Worm (Caenorhabditis elegans) whole organism, L3 larva: Measurements from ENCODE around the gene Y43F8B.3.

ENCODE experiments used
- R02D3.7 ChIP-seq: fragments of 150-350 bp; optimal IDR thresholded peaks from 2 replicates; lab custom pipeline; 2014; ENCODE audit warnings: missing biosample characterization, missing genetic modification characterization
- ZK546.5 ChIP-seq: sonication (generic microtip); optimal IDR thresholded peaks from 2 replicates; lab custom pipeline; 2017; ENCODE audit warnings: missing biosample characterization, missing genetic modification characterization
- ama-1 ChIP-seq: fragments of 150-350 bp; optimal IDR thresholded peaks from 2 replicates; lab custom pipeline; 2018
- ceh-16 ChIP-seq: sonication (generic microtip); optimal IDR thresholded peaks from 2 replicates; lab custom pipeline; 2017; ENCODE audit warnings: missing biosample characterization, missing genetic modification characterization
- ceh-28 ChIP-seq: fragments of 150-350 bp; optimal IDR thresholded peaks from 2 replicates; lab custom pipeline; 2014; ENCODE audit warnings: missing biosample characterization, missing genetic modification reagents, missing genetic modification characterization
- ceh-82 ChIP-seq: fragments of 150-350 bp; optimal IDR thresholded peaks from 2 replicates; lab custom pipeline; 2014; ENCODE audit warnings: missing biosample characterization, missing genetic modification characterization
- daf-12 ChIP-seq: fragments of 150-350 bp; optimal IDR thresholded peaks from 2 replicates; lab custom pipeline; 2014; ENCODE audit warnings: missing biosample characterization, missing genetic modification reagents, missing genetic modification characterization
- egl-27 ChIP-seq: sonication (generic microtip); optimal IDR thresholded peaks from 4 replicates; lab custom pipeline; 2017; ENCODE audit warnings: missing biosample characterization, missing genetic modification reagents, missing genetic modification characterization
- egl-5 ChIP-seq: fragments of 150-350 bp; optimal IDR thresholded peaks from 2 replicates; lab custom pipeline; 2017; ENCODE audit warnings: missing biosample characterization, missing genetic modification reagents, missing genetic modification characterization, inconsistent platforms
- elt-1 ChIP-seq: fragments of 150-350 bp; optimal IDR thresholded peaks from 2 replicates; lab custom pipeline; 2014; ENCODE audit warnings: missing biosample characterization, missing genetic modification characterization
- elt-2 ChIP-seq: sonication (generic microtip); optimal IDR thresholded peaks from 2 replicates; lab custom pipeline; 2016; ENCODE audit warnings: missing genetic modification reagents, mild to moderate bottlenecking, missing genetic modification characterization, missing compliant biosample characterization
- elt-3 ChIP-seq, 3 experiments: fragments of 150-350 bp in 1 of 3; sonication (generic microtip) in 2 of 3; optimal IDR thresholded peaks; 2 replicates in 2 of 3; 4 replicates in 1 of 3; lab custom pipeline; 2014 to 2017; ENCODE audit warnings: missing biosample characterization in 3 of 3, missing genetic modification characterization in 3 of 3
- eor-1 ChIP-seq, 2 experiments: fragments of 150-350 bp; optimal IDR thresholded peaks; 2 replicates each; lab custom pipeline; 2014 to 2018; ENCODE audit warnings: missing biosample characterization in 2 of 2, missing genetic modification characterization in 2 of 2
- fkh-2 ChIP-seq: fragments of 150-350 bp; optimal IDR thresholded peaks from 2 replicates; lab custom pipeline; 2014; ENCODE audit warnings: missing biosample characterization, missing genetic modification reagents, missing genetic modification characterization
- fos-1 ChIP-seq: fragments of 150-350 bp; optimal IDR thresholded peaks from 2 replicates; lab custom pipeline; 2014; ENCODE audit warnings: missing biosample characterization, missing genetic modification characterization
- hmg-11 ChIP-seq: sonication (generic microtip); optimal IDR thresholded peaks from 2 replicates; lab custom pipeline; 2016; ENCODE audit warnings: missing genetic modification characterization, missing compliant biosample characterization
- jun-1 ChIP-seq: fragments of 150-350 bp; optimal IDR thresholded peaks from 2 replicates; lab custom pipeline; 2014; ENCODE audit warnings: missing biosample characterization, missing genetic modification reagents, missing genetic modification characterization
- lin-15B ChIP-seq: fragments of 150-350 bp; optimal IDR thresholded peaks from 2 replicates; lab custom pipeline; 2014; ENCODE audit warnings: missing biosample characterization, missing genetic modification characterization
- lin-39 ChIP-seq: fragments of 150-350 bp; optimal IDR thresholded peaks from 2 replicates; lab custom pipeline; 2018; ENCODE audit warnings: missing biosample characterization, missing genetic modification reagents, missing genetic modification characterization
- lsy-12 ChIP-seq: sonication (generic microtip); optimal IDR thresholded peaks from 2 replicates; lab custom pipeline; 2016; ENCODE audit warnings: mild to moderate bottlenecking, missing genetic modification characterization, missing compliant biosample characterization
- mdl-1 ChIP-seq: fragments of 150-350 bp; optimal IDR thresholded peaks from 2 replicates; lab custom pipeline; 2014; ENCODE audit warnings: missing biosample characterization, missing genetic modification characterization
- mml-1 ChIP-seq: fragments of 150-350 bp; sonication (generic microtip); optimal IDR thresholded peaks from 3 replicates; lab custom pipeline; 2014; ENCODE audit warnings: missing biosample characterization, missing genetic modification characterization
- nfya-1 ChIP-seq: sonication (generic microtip); optimal IDR thresholded peaks from 2 replicates; lab custom pipeline; 2017; ENCODE audit warnings: missing genetic modification characterization, mild to moderate bottlenecking, missing compliant biosample characterization, antibody characterized with exemption, moderate library complexity; ENCODE audit not compliant: insufficient read depth
- nhr-11 ChIP-seq: fragments of 150-350 bp; optimal IDR thresholded peaks from 2 replicates; lab custom pipeline; 2014; ENCODE audit warnings: missing biosample characterization, missing genetic modification characterization
- nhr-12 ChIP-seq: fragments of 150-350 bp; optimal IDR thresholded peaks from 2 replicates; lab custom pipeline; 2014; ENCODE audit warnings: missing biosample characterization, missing genetic modification characterization
- nhr-23 ChIP-seq: fragments of 150-350 bp; optimal IDR thresholded peaks from 2 replicates; lab custom pipeline; 2014; ENCODE audit warnings: missing biosample characterization, missing genetic modification reagents, missing genetic modification characterization
- nhr-237 ChIP-seq: fragments of 150-350 bp; optimal IDR thresholded peaks from 2 replicates; lab custom pipeline; 2014; ENCODE audit warnings: missing biosample characterization, missing genetic modification characterization
- nhr-25 ChIP-seq: sonication (generic microtip); optimal IDR thresholded peaks from 2 replicates; lab custom pipeline; 2017; ENCODE audit warnings: missing biosample characterization, missing genetic modification characterization
- nhr-28 ChIP-seq: fragments of 150-350 bp; optimal IDR thresholded peaks from 2 replicates; lab custom pipeline; 2014; ENCODE audit warnings: missing biosample characterization, missing genetic modification characterization
- nhr-43 ChIP-seq: sonication (generic microtip); optimal IDR thresholded peaks from 2 replicates; lab custom pipeline; 2016; ENCODE audit warnings: mild to moderate bottlenecking, missing genetic modification characterization, missing compliant biosample characterization; ENCODE audit not compliant: poor library complexity, severe bottlenecking
- nhr-67 ChIP-seq: fragments of 150-350 bp; optimal IDR thresholded peaks from 2 replicates; lab custom pipeline; 2014; ENCODE audit warnings: missing biosample characterization, missing genetic modification characterization
- nhr-76 ChIP-seq: fragments of 150-350 bp; sonication (generic microtip); optimal IDR thresholded peaks from 5 replicates; lab custom pipeline; 2014; ENCODE audit warnings: missing biosample characterization, missing genetic modification characterization
- nhr-77 ChIP-seq: fragments of 150-350 bp; optimal IDR thresholded peaks from 2 replicates; lab custom pipeline; 2014; ENCODE audit warnings: missing biosample characterization, missing genetic modification characterization
- pha-4 ChIP-seq: fragments of 150-350 bp; optimal IDR thresholded peaks from 2 replicates; lab custom pipeline; 2014; ENCODE audit warnings: missing biosample characterization, missing genetic modification reagents, missing genetic modification characterization
- pqm-1 ChIP-seq: fragments of 150-350 bp; optimal IDR thresholded peaks from 2 replicates; lab custom pipeline; 2017; ENCODE audit warnings: missing biosample characterization, missing genetic modification characterization, inconsistent platforms
- sea-2 ChIP-seq: fragments of 150-350 bp; sonication (generic microtip); optimal IDR thresholded peaks from 4 replicates; lab custom pipeline; 2014; ENCODE audit warnings: missing biosample characterization, missing genetic modification reagents, missing genetic modification characterization
- snpc-4 ChIP-seq: fragments of 150-350 bp; optimal IDR thresholded peaks from 2 replicates; lab custom pipeline; 2014; ENCODE audit warnings: missing biosample characterization, missing genetic modification characterization
- tbx-2 ChIP-seq: sonication (generic microtip); optimal IDR thresholded peaks from 2 replicates; lab custom pipeline; 2016; ENCODE audit warnings: mild to moderate bottlenecking, missing genetic modification characterization, missing compliant biosample characterization
- unc-39 ChIP-seq: sonication (generic microtip); optimal IDR thresholded peaks from 4 replicates; lab custom pipeline; 2017; ENCODE audit warnings: missing biosample characterization, missing genetic modification characterization
- unc-62 ChIP-seq: fragments of 150-350 bp; sonication (generic microtip); optimal IDR thresholded peaks from 4 replicates; lab custom pipeline; 2014; ENCODE audit warnings: missing biosample characterization, missing genetic modification reagents, missing genetic modification characterization
- zag-1 ChIP-seq: fragments of 150-350 bp; optimal IDR thresholded peaks from 2 replicates; lab custom pipeline; 2014; ENCODE audit warnings: missing biosample characterization, missing genetic modification characterization
- ztf-11 ChIP-seq: fragments of 150-350 bp; optimal IDR thresholded peaks from 2 replicates; lab custom pipeline; 2014; ENCODE audit warnings: missing biosample characterization, missing genetic modification characterization
- ztf-4 ChIP-seq: fragments of 150-350 bp; optimal IDR thresholded peaks from 2 replicates; lab custom pipeline; 2014; ENCODE audit warnings: missing biosample characterization, missing genetic modification characterization

The Y43F8B.3 gene

DNA sequence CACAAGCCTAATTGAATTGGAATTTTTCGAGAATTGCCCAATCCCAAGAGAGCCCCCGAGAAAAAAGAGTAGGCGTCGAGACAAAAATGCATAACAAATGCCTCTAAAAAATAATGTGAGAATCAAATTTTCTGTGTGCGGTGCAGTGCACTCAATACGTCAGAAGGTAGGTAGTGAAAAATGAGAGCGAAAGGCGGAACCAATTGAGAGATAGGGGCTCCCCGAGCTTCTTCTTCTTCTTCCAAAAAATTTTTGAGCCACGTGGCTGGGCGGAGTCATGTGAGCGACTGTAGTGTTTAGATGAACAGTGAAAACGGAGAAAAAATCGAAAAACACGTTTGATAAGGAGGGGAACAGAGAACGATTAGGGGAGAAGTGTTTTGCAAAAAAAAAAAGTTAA lies 21.7 kb downstream of the Y43F8B.3 start:
- no peak for TF ChIP-seq ama-1 (lab: Kevin White, UChicago)
- TF ChIP-seq nhr-28 (tag; lab: Kevin White, UChicago) = no peak
- TF ChIP-seq unc-62 = no peak
- no peak for TF ChIP-seq egl-5
- no peak for TF ChIP-seq nhr-12
- TF ChIP-seq pqm-1 (tag; lab: Kevin White, UChicago) = peak; percentile 66
- peak; percentile 28 for TF ChIP-seq nfya-1 (tag; lab: Kevin White, UChicago)
- TF ChIP-seq egl-27 (tag; lab: Kevin White, UChicago) = no peak
- TF ChIP-seq elt-1 = no peak
- no peak for TF ChIP-seq jun-1 (tag; lab: Kevin White, UChicago)
- no peak for TF ChIP-seq fkh-2 (tag; lab: Kevin White, UChicago)
- TF ChIP-seq hmg-11 = no peak
- peak; percentile 47 for TF ChIP-seq mdl-1 (tag; lab: Kevin White, UChicago)
- no peak for TF ChIP-seq nhr-43 (tag; lab: Kevin White, UChicago)
- TF ChIP-seq elt-2 (tag; lab: Kevin White, UChicago) = peak; percentile 76
- no peak for TF ChIP-seq elt-3 (tag; optimal IDR thresholded peaks at IDR 0.05; lab: Kevin White, UChicago)
- TF ChIP-seq nhr-23 (tag; lab: Kevin White, UChicago) = no peak
- TF ChIP-seq ztf-4 (tag; lab: Kevin White, UChicago) = no peak
- peak; percentile 38 for TF ChIP-seq pha-4 (tag; lab: Kevin White, UChicago)
- TF ChIP-seq lin-39 (tag; lab: Kevin White, UChicago) = no peak
- TF ChIP-seq nhr-77 (tag; lab: Kevin White, UChicago) = no peak
- TF ChIP-seq, all 47 proteins: peak for 5

DNA sequence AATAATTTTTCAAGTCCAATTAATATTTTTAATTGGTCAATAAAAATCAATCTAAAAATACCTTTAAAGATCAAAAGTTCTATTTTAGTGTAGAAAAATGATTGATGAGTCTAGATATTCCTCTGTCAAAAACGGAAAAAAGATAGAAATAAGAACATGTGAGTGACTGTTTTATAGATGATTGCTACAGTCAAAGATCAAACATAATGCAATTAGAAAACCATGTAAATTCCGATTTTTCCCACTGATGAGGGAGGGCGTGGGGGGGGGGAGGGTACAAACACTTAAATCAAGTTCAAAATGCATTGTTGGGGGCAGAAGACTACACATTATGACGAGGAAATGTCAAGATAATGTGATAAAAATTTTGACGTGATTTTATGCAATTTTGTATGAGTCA lies 23.3 kb downstream of the Y43F8B.3 start:
- TF ChIP-seq elt-2 (tag; lab: Kevin White, UChicago) (peak; percentile 13), nhr-77 (tag; lab: Kevin White, UChicago) (no peak)

DNA sequence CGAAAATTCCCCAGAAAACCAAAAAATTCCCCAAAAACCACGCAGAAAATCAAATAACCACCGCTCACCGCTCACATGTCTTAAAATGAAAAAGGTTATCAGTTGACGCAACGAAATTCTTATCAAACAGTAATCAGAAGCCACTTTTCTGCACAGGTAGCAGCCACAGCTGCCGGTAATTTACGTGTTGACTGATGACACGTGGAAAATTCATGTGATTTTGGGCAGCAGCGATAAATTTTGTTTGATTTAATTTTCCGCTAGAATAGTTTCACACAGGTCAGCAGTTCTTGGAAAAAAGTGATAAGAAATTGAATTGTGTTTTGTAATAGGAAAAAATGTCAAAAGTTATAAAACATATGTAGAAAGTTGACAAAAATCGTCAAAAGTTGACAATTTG lies 24.7 kb downstream of the Y43F8B.3 start:
- TF ChIP-seq tbx-2 (tag; lab: Kevin White, UChicago) = no peak
- TF ChIP-seq lsy-12 (tag; lab: Kevin White, UChicago) = peak; percentile 17
- no peak for TF ChIP-seq elt-1
- TF ChIP-seq sea-2 (GFP tag; lab: Kevin White, UChicago) = no peak
- TF ChIP-seq nhr-11 (tag; lab: Kevin White, UChicago) = no peak
- TF ChIP-seq unc-62 = no peak
- TF ChIP-seq R02D3.7 (tag; lab: Kevin White, UChicago) = no peak
- TF ChIP-seq elt-2 (tag; lab: Kevin White, UChicago) = peak; percentile 99
- TF ChIP-seq jun-1 (tag; lab: Kevin White, UChicago) = peak; percentile 83
- TF ChIP-seq nhr-67 (tag; lab: Kevin White, UChicago) = no peak
- peak; percentile 31 for TF ChIP-seq nhr-23 (tag; lab: Kevin White, UChicago)
- TF ChIP-seq mdl-1 (tag; lab: Kevin White, UChicago) = peak; percentile 32
- TF ChIP-seq ztf-11 (tag; lab: Kevin White, UChicago) = no peak
- TF ChIP-seq pqm-1 (tag; lab: Kevin White, UChicago) = peak; percentile 96
- TF ChIP-seq unc-39 (tag; lab: Kevin White, UChicago) = no peak
- TF ChIP-seq daf-12 (tag; lab: Kevin White, UChicago) = no peak
- TF ChIP-seq nhr-76 (tag; lab: Kevin White, UChicago) = no peak
- TF ChIP-seq pha-4 (tag; lab: Kevin White, UChicago) = peak; percentile 77
- no peak for TF ChIP-seq mml-1 (tag; lab: Kevin White, UChicago)
- TF ChIP-seq egl-27 (tag; lab: Kevin White, UChicago) = peak; percentile 26
- TF ChIP-seq elt-3 (tag; optimal IDR thresholded peaks at IDR 0.05; lab: Kevin White, UChicago) = no peak
- no peak for TF ChIP-seq lin-15B
- peak; percentile 6 for TF ChIP-seq nfya-1 (tag; lab: Kevin White, UChicago)
- TF ChIP-seq zag-1 (tag; lab: Kevin White, UChicago) = no peak
- TF ChIP-seq nhr-25 (tag; lab: Kevin White, UChicago) = no peak
- TF ChIP-seq, all 47 proteins: peak for 9

DNA sequence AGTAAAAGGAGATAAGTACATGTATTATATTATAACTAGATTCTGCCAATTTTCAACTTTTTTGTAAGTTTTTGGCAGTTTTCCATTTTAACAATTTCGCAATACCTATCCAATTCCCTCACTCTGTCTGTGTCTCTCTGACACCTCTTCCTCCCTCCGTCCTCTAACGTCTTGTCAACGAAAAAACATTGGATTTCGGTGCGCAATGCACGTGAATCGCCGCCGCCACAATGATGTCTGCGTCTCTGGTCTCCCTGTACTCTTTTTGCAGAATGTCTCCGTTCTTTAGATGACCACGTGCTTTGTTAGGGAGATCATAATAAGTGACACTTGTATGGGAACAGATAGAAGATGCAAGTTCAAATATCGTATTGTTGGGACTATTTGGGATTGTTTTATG lies 26.3 kb downstream of the Y43F8B.3 start:
- TF ChIP-seq egl-27 (tag; lab: Kevin White, UChicago) (peak; percentile 94), ceh-82 (tag; lab: Kevin White, UChicago) (peak; percentile 51), lsy-12 (tag; lab: Kevin White, UChicago) (peak; percentile 84), nhr-77 (tag; lab: Kevin White, UChicago) (peak; percentile 44), eor-1 (tag; optimal IDR thresholded peaks at IDR 0.05; lab: Kevin White, UChicago) (no peak), fos-1 (tag; lab: Kevin White, UChicago) (peak; percentile 6), unc-39 (tag; lab: Kevin White, UChicago) (peak; percentile 3), zag-1 (tag; lab: Kevin White, UChicago) (no peak), daf-12 (tag; lab: Kevin White, UChicago) (peak; percentile 9), nhr-28 (tag; lab: Kevin White, UChicago) (peak; percentile 61), mml-1 (tag; lab: Kevin White, UChicago) (peak; percentile 98), ceh-16 (tag; lab: Kevin White, UChicago) (no peak), ZK546.5 (tag; lab: Kevin White, UChicago) (no peak), nhr-11 (tag; lab: Kevin White, UChicago) (peak; percentile 46), elt-3 (tag; optimal IDR thresholded peaks at IDR 0.05; lab: Kevin White, UChicago) (peak in 1 of 3 experiments; percentile 61), ztf-11 (tag; lab: Kevin White, UChicago) (no peak), nhr-237 (tag; lab: Kevin White, UChicago) (no peak), elt-2 (tag; lab: Kevin White, UChicago) (peak; percentile 78), nhr-43 (tag; lab: Kevin White, UChicago) (peak; percentile 97), mdl-1 (tag; lab: Kevin White, UChicago) (peak; percentile 99), lin-15B (peak; percentile 55), snpc-4 (tag; lab: Kevin White, UChicago) (peak; percentile 72), elt-1 (no peak), lin-39 (tag; lab: Kevin White, UChicago) (peak; percentile 88), pqm-1 (tag; lab: Kevin White, UChicago) (peak; percentile 67), ceh-28 (tag; lab: Kevin White, UChicago) (peak; percentile 89), pha-4 (tag; lab: Kevin White, UChicago) (peak; percentile 96)
